Worm (Caenorhabditis elegans): ENCODE measurements around the gene C34F11.2.
A peak's percentile ranks its signal among the peaks of the same experiment; 100 is the strongest.

DNA sequence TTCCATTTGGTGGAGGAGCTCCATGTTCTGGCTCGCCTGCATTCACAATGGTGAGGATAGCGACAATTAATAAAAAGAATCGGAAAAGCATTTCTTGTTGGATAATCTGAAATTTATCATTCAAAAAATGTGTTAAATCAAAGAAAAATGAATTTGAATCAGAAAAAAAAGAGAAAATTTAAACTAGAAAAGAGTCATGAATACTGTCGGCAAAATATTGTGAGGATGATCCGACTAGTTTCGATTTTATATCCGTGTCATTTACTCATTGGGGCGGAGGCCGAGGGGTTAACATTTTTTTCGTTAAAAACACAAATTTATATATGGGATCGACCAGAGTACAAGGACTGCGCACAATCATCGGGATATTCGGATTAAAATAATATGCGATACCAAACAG is 34.2 kb upstream of the C34F11.2 start, which contains the start of gene C27D6.12:
- no peak for TF ChIP-seq nhr-76 (tag; optimal IDR thresholded peaks at IDR 0.05)
- peak in 1 of 2 experiments; percentile 44 for TF ChIP-seq unc-62 (GFP tag; optimal IDR thresholded peaks at IDR 0.05 in 1 of 2)
- no peak for TF ChIP-seq unc-62 (tag; optimal IDR thresholded peaks at IDR 0.05)
- no peak for TF ChIP-seq pqm-1 (tag; optimal IDR thresholded peaks at IDR 0.05)
- TF ChIP-seq lin-15B (tag; optimal IDR thresholded peaks at IDR 0.05), result no peak
- TF ChIP-seq ceh-82 (tag; optimal IDR thresholded peaks at IDR 0.05), result no peak
- TF ChIP-seq vab-7 (GFP tag; IDR thresholded peaks at IDR 0.05), result no peak
- no peak for TF ChIP-seq tra-1 (GFP tag; IDR thresholded peaks at IDR 0.05)
- TF ChIP-seq R02D3.7 (tag; optimal IDR thresholded peaks at IDR 0.05), result no peak
- TF ChIP-seq mxl-2 (GFP tag; conservative IDR thresholded peaks at IDR 0.05), result no peak
- TF ChIP-seq lin-29 (GFP tag; IDR thresholded peaks at IDR 0.05), result no peak
- TF ChIP-seq nhr-237 (tag; optimal IDR thresholded peaks at IDR 0.05), result no peak
- no peak for TF ChIP-seq jun-1 (tag; optimal IDR thresholded peaks at IDR 0.05)
- no peak for TF ChIP-seq snpc-4 (tag; optimal IDR thresholded peaks at IDR 0.05)

All from whole organism, L4 larva.